Fruit fly (Drosophila melanogaster): ENCODE results near the gene CG3397.

Gene CG3397

dm6 chr3R:12010202-12010824 is 26.0 kb upstream of the CG3397 start, which contains the start of the genes KLHL18 and GCC185 (continued):
- TF ChIP-seq CG2202 (tag; optimal IDR thresholded peaks at IDR 0.05) (no peak), Xbp1 (GFP tag; optimal IDR thresholded peaks at IDR 0.05) (peak; percentile 85), CG8089 (GFP tag; optimal IDR thresholded peaks at IDR 0.05) (peak; percentile 23), B-H1 (GFP tag; IDR thresholded peaks at IDR 0.05) (no peak), tio (GFP tag; optimal IDR thresholded peaks at IDR 0.05) (no peak), kay (GFP tag; optimal IDR thresholded peaks at IDR 0.05) (peak; percentile 65), CG17359 (tag; optimal IDR thresholded peaks at IDR 0.05) (peak; percentile 41), Hmx (GFP tag; optimal IDR thresholded peaks at IDR 0.05) (peak; percentile 75), mirr (GFP tag; optimal IDR thresholded peaks at IDR 0.05) (no peak), CG14050 (GFP tag; IDR thresholded peaks at IDR 0.05) (no peak), CG11247 (GFP tag; IDR thresholded peaks at IDR 0.05) (peak; percentile 53; the same call in 1 of the 2 replicates), chif (GFP tag; optimal IDR thresholded peaks at IDR 0.05) (peak; percentile 53 to 59), CG1024 (GFP tag; IDR thresholded peaks at IDR 0.05) (no peak; the same call in 1 of the 2 replicates), cas (GFP tag; IDR thresholded peaks at IDR 0.05) (no peak), bsh (GFP tag; optimal IDR thresholded peaks at IDR 0.05) (peak in 1 of 2 experiments; percentile 61), Meics (GFP tag; optimal IDR thresholded peaks at IDR 0.05) (peak; percentile 69), CG6175 (GFP tag; IDR thresholded peaks at IDR 0.05) (no peak), Sry-β (GFP tag; optimal IDR thresholded peaks at IDR 0.05) (peak; percentile 90), CG4424 (GFP tag; optimal IDR thresholded peaks at IDR 0.05) (peak; percentile 78), CG2875 (GFP tag; optimal IDR thresholded peaks at IDR 0.05) (no peak), btn (GFP tag; optimal IDR thresholded peaks at IDR 0.05) (no peak), Doc2 (GFP tag; IDR thresholded peaks at IDR 0.05) (peak; percentile 42; the same call in 1 of the 2 replicates), Dp (GFP tag; optimal IDR thresholded peaks at IDR 0.05) (no peak), br (optimal IDR thresholded peaks at IDR 0.05) (no peak), CG30431 (GFP tag; optimal IDR thresholded peaks at IDR 0.05) (no peak), disco-r (GFP tag; optimal IDR thresholded peaks at IDR 0.05) (no peak), zfh1 (GFP tag; IDR thresholded peaks at IDR 0.05) (peak; percentile 56; the same call in 1 of the 3 replicates), CG17186 (GFP tag; optimal IDR thresholded peaks at IDR 0.05) (no peak), bbx (GFP tag; IDR thresholded peaks at IDR 0.05; ENCODE audit: partially characterized antibody) (peak; percentile 62), so (GFP tag; IDR thresholded peaks at IDR 0.05) (no peak), NfI (GFP tag; optimal IDR thresholded peaks at IDR 0.05) (peak; percentile 62), CTCF (GFP tag; optimal IDR thresholded peaks at IDR 0.05) (no peak), CG13296 (GFP tag; optimal IDR thresholded peaks at IDR 0.05) (no peak), Rfx (GFP tag; IDR thresholded peaks at IDR 0.05) (peak; percentile 80), wek (GFP tag; optimal IDR thresholded peaks at IDR 0.05) (no peak), ewg (GFP tag; optimal IDR thresholded peaks at IDR 0.05) (peak; percentile 45), lbe (GFP tag; optimal IDR thresholded peaks at IDR 0.05) (no peak), schlank (tag; optimal IDR thresholded peaks at IDR 0.05) (peak; percentile 11), Jarid2 (GFP tag; optimal IDR thresholded peaks at IDR 0.05) (peak; percentile 34), Camta (GFP tag; optimal IDR thresholded peaks at IDR 0.05) (peak; percentile 61), Asciz (GFP tag; optimal IDR thresholded peaks at IDR 0.05) (no peak), CG1233 (GFP tag; optimal IDR thresholded peaks at IDR 0.05) (peak; percentile 54), abd-A (tag; optimal IDR thresholded peaks at IDR 0.05) (no peak), emc (GFP tag; optimal IDR thresholded peaks at IDR 0.05) (no peak), Hand (GFP tag; optimal IDR thresholded peaks at IDR 0.05) (no peak), pnt (GFP tag; optimal IDR thresholded peaks at IDR 0.05) (peak; percentile 60), CG9727 (GFP tag; optimal IDR thresholded peaks at IDR 0.05) (peak; percentile 76), otp (GFP tag; IDR thresholded peaks at IDR 0.05) (no peak), CG32772 (GFP tag; IDR thresholded peaks at IDR 0.05) (peak; percentile 79), CG11085 (GFP tag; IDR thresholded peaks at IDR 0.05) (peak; percentile 68), CG8944 (GFP tag; optimal IDR thresholded peaks at IDR 0.05) (peak; percentile 60)
